Worm (Caenorhabditis elegans): ENCODE measurements around the gene C54F6.18.

DNA sequence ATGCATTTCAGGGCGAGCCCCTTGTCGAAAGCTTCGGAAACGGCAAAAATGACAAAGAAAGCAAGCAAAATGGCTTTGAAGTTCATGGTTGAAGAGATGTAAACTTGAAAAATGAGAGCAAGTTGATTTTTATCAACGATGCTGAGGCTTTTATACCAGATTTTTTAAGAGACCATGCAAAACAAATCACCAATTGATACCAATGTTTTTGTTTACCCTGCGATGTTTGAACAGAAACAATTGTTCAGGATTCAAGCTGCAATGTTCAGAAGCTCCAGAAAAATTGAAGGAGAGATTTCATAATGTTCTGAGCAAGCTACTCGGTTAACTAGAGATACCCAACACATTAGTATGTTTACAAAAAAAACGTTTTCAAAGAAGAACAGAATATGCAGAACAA, 3.5 kb upstream of the C54F6.18 start, which contains the start of gene C54F6.15:
- TF ChIP-seq nhr-19 (GFP tag; conservative IDR thresholded peaks at IDR 0.05) (no peak), dpl-1 (GFP tag; optimal IDR thresholded peaks at IDR 0.05) (no peak)

All from whole organism, L1 larva.